Fruit fly (Drosophila melanogaster) ovary, adult (tissue): ENCODE results near the gene Eig71Ea.

Experiments used
- CG17801 ChIP-seq: fragments of 200-800 bp; optimal IDR thresholded peaks from 2 replicates; lab custom pipeline; 2019; ENCODE audit warnings: missing biosample characterization, mild to moderate bottlenecking, missing genetic modification characterization, moderate library complexity; ENCODE audit not compliant: partially characterized antibody

The Eig71Ea gene

dm6 chr3L:15649561-15649960 lies at the start of gene Eig71Ea, which contains the start of gene Eig71Eb:
Eig71Ea (minus strand) TSS chr3L:15649661.
Eig71Eb (plus strand) TSS chr3L:15649936.
- no peak for TF ChIP-seq CG17801 (GFP tag; lab: Kevin White, UChicago)

dm6 chr3L:15697916-15698315 lies 48.5 kb upstream of the Eig71Ea start:
- TF ChIP-seq CG17801 (GFP tag; lab: Kevin White, UChicago), result no peak

DNA sequence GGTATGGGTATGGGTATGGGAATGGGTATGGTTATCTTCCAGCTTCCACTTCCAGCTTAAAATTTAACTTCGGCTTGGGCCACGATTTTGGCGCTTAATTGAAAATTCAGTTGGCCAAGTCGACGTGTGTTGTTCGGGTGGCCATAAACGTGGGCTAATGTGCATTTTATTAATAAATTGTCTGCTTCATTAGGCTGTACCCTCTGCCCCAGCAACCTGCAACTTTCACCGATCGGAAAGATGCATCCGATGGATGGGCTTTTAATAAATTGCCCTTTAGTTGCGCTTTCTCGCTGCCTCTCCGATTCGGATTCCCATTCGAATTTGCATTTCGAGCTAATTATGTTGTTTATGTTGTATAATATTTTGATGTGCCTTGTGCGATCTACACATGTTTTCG lies 45.7 kb upstream of the Eig71Ea start:
- TF ChIP-seq CG17801 (GFP tag; lab: Kevin White, UChicago), result no peak

dm6 chr3L:15694406-15694805 lies 44.9 kb upstream of the Eig71Ea start:
- TF ChIP-seq CG17801 (GFP tag; lab: Kevin White, UChicago), result no peak

DNA sequence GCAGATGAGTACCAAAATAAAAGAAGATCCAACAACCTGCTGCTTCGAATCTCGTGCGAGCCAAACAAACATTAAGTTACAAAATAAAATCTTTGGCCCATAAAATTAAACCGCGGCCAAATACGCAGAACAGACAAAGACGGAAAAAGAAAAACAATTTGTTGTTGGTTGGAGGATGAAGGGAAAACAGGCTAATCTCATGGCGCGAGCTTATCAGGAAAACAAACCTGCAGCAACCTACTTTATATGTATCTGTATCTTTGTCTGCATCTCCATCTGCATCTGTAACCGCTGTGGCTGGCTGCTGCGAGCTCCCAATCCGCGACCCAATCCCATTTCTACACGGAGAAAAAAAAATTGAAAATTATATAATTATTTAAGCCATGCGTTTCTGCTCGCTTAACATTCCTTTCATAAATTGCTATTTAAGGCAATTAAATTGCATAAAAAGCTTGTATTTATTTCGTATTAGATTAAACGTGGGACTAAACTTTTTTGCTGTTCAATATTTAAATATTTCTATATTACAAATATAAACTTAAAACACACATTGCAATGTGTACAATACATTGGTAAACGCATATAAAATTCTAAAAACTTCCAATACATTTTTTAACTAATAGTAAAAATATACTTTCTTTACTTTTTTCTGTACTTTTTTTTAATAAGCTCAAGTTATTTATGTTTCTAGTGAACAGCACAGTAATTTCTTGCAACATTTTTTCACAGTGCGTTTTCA lies 43.5 kb upstream of the Eig71Ea start:
- TF ChIP-seq CG17801 (GFP tag; lab: Kevin White, UChicago), result no peak

DNA sequence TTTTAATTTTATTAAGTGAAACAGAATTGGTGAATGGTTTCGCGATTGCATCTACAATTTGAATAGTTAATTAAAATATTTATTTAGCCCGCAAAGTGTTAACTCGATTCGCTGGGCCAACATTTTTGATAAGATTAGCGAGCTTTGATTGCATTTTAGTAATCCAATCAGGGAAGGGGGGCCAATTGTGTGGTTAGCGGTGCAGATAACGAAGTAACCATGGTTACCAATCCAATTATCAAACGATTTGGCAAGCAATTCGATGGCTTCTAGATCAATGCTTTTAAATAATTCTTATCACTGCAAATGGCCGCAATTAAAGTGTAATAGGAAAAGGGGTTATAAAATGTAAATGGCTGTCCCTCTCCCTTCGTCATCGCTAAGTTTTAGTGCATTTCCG lies 42.9 kb upstream of the Eig71Ea start:
- no peak for TF ChIP-seq CG17801 (GFP tag; lab: Kevin White, UChicago)

DNA sequence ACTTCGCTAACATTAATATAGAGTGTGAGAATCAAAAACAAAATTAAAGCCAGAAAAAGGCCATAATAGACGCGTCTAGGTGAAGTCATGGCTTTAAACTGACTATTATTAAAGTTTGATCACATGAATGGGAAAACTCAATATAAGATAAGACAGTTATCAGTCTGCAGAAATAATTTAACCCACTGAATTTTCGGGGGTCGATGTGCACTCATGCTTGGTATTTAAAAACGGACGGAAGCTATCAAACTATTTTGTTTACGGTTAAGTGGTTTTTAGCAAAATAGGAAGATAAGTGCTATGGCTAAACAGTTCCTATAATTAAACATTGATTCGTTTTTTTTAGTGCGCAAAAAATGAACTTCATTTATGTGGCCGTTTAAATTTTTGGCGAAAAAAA lies 42.5 kb upstream of the Eig71Ea start, which contains the start of gene CG34451:
Gene CG34451 (minus strand): TSS at position 101 of the 400 bp plus-strand sequence.
- TF ChIP-seq CG17801 (GFP tag; lab: Kevin White, UChicago), result no peak

DNA sequence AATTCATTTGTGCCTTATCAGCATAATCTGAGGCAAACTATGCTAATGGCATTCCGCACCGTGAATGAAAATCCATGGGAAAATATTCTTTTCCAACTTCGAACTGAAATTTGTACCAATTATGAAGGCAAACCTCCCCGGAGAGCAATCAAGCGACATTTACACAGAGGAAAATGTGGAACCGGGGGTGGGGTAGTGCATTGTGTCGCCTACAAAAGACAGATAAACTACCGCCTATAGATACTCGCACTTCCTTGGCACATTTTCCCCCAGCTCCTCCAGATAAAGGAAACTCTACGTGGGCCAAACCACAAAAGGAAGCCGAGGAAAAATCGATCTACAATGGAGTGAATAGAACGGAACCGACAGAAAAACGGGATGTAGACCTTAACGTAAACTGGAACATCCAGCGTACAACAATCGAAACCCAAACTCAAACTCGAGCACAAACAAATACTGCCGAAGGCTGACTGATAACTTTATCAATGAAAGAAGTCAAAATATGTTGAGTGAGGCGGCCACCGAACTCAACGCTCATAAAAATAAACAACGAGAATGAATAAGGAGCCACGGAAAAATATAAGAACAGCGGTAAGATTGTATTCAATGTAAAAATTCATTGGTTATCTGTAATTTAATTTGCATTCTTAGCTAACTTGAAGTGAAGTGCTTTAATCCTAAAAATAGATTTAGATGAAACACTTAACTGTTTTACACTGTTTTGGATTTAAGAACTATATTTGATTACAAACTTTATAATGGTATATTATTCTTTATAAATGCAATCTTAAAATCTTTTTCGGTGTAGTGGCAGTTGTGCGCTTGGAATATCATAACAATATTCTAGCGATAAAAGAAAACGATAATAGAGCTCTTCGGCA lies 41.5 kb upstream of the Eig71Ea start:
- TF ChIP-seq CG17801 (GFP tag; lab: Kevin White, UChicago), result no peak

dm6 chr3L:15689518-15689917 lies 40.1 kb upstream of the Eig71Ea start:
- no peak for TF ChIP-seq CG17801 (GFP tag; lab: Kevin White, UChicago)

DNA sequence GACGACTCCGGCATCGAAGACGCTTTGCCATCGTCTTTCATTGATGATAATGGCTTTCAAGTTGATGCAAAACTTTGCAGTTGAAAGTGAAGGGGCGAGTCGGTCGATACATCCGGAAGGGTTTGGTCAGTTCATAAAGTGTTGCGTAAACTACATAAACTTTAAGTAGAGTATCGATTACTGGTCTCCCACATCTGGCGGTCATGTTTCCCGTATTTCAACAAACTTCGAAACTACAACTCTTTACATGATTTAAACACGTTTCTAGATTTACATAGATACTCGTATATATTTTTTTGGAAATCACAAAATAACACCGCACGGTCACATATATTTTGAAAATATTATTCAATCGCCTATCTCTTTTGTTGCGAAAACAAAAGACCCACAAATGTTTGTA lies 38.3 kb upstream of the Eig71Ea start, which contains the start of gene CG34452:
Gene CG34452 (minus strand): TSS at position 101 of the 400 bp plus-strand sequence.
- TF ChIP-seq CG17801 (GFP tag; lab: Kevin White, UChicago), result no peak

dm6 chr3L:15684017-15684416 lies 34.6 kb upstream of the Eig71Ea start:
- TF ChIP-seq CG17801 (GFP tag; lab: Kevin White, UChicago), result no peak

- no peak for TF ChIP-seq CG17801 (GFP tag; lab: Kevin White, UChicago)
Observed at dm6 chr3L:15683345-15683922, 34.0 kb upstream of the Eig71Ea start, which contains the start of the genes CG7579 and Pgant8. CG7579 (minus strand) TSS chr3L:15683445. Pgant8 (plus strand) TSS chr3L:15683872.

- no peak for TF ChIP-seq CG17801 (GFP tag; lab: Kevin White, UChicago)
Observed at dm6 chr3L:15679420-15679819, 30.0 kb upstream of the Eig71Ea start, which contains the start of gene CG7304. CG7304 (plus strand) TSS chr3L:15679720.

DNA sequence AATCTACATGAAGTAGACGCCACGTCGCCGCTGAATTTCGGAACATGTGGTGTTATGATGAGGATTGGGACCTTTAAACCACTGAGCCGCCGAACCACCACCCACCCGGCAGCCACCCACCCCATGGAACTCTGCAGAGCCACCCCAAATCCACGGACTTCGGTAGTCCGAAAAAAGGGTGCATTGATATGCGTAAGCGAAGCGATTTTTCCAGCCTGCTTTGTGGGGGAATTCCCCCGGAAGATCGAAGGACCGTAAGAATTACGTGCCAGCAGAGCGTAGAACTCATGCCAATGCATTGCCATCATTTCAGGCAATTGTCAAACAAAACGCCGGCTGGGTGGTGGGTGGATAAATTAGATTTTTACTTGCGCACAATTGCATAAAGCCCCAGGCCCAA lies 28.8 kb upstream of the Eig71Ea start:
- TF ChIP-seq CG17801 (GFP tag; lab: Kevin White, UChicago), result no peak

dm6 chr3L:15677662-15678061 lies 28.2 kb upstream of the Eig71Ea start:
- no peak for TF ChIP-seq CG17801 (GFP tag; lab: Kevin White, UChicago)
